Worm (Caenorhabditis elegans): ENCODE measurements around the gene T24E12.11.
A peak's percentile ranks its signal among the peaks of the same experiment; 100 is the strongest.

The T24E12.11 gene

DNA sequence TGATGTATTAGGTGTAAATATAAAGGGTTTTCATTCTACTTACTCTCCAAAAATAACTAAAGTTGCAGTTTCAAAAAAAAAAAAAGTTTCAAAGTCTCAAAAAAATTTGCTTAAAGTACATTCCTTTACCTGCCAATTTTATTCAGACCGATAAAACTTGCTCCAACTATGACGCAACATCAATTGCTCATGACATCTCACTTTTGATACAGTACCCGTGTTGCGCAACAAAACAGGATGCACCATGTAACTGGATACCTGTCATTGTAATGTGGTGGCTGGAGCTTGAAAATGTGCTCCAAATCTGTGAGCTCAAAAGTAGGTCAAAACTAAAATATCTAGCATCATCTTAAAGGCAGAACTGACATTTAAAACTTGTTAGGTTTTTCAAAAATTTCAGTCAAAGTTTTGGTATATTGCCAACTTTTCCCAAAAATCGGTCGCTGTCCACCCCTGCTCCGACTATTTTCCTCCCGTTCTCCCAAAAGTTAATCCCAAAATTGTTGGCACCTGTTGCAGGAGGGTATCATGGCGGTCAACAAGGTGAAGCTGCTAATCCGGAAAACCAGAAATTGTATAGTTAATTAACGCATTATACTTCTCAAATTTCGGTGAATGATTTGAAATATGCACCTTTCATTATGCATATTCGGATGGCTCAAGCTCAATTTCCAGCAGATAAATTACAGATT is 3.1 kb upstream of the T24E12.11 start, which contains the start of gene T24E12.2:
Gene T24E12.2 (plus strand): TSS at position 642 of the 692 bp plus-strand sequence.
- TF ChIP-seq snpc-4 (tag; optimal IDR thresholded peaks at IDR 0.05) = no peak
- TF ChIP-seq spr-3 (GFP tag; optimal IDR thresholded peaks at IDR 0.05) = no peak
- no peak for TF ChIP-seq nhr-77 (tag; optimal IDR thresholded peaks at IDR 0.05)
- TF ChIP-seq ZK337.2 (GFP tag; IDR thresholded peaks at IDR 0.05) = no peak
- TF ChIP-seq T26A8.4 (GFP tag; IDR thresholded peaks at IDR 0.05) = no peak
- TF ChIP-seq unc-39 (tag; optimal IDR thresholded peaks at IDR 0.05) = no peak
- no peak for TF ChIP-seq lin-38 (GFP tag; IDR thresholded peaks at IDR 0.05)
- no peak for TF ChIP-seq nhr-11 (tag; optimal IDR thresholded peaks at IDR 0.05)
- no peak for TF ChIP-seq lim-7 (GFP tag; IDR thresholded peaks at IDR 0.05)
- TF ChIP-seq daf-19 (GFP tag; conservative IDR thresholded peaks at IDR 0.05) = no peak
- no peak for TF ChIP-seq zag-1 (tag; optimal IDR thresholded peaks at IDR 0.05)
- no peak for TF ChIP-seq mxl-2 (GFP tag; conservative IDR thresholded peaks at IDR 0.05)
- no peak for TF ChIP-seq F37D6.2 (tag; optimal IDR thresholded peaks at IDR 0.05)
- no peak for TF ChIP-seq nhr-10 (tag; optimal IDR thresholded peaks at IDR 0.05)

DNA sequence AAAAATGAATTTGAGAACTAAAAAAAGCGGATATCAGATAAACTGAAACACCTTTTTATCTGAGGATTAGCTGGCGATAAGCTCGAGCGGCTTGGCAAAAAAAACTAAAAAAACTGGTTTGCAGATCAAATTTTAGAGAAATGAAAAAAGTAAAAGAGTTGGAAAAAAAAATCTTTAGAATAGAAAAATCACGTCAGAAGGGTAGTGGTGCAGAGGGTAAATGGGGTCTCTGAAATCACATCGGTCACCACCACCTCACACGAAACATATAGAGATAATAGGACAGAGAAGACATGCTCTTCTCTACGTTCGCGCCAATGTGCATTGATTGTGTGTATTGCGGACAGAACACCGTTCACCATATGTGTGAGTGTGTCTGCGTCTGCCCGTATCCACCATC is 1.9 kb upstream of the T24E12.11 start:
- TF ChIP-seq dve-1 (tag; optimal IDR thresholded peaks at IDR 0.05; ENCODE audit: insufficient read depth) (no peak), aha-1 (tag) (peak; percentile 74), hif-1 (tag; optimal IDR thresholded peaks at IDR 0.05) (no peak)

DNA sequence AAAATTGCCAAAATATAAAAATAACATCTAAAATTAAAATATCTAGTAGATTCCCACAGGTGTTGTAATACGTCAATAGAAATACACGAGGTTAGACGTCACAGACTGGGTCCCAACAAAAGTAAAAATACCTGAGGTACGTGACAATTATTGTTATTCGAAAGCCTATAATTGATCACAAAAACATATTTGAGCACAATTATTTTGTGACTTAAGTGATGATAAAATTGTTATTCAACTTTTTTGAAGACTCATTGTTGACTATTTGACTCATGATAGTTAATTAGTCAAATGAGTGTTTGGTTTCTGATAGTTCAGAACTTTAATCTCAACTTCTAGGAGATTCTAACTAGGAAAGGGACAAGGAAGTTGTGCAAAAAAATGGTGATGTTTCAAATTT is 1.6 kb downstream of the T24E12.11 start:
- TF ChIP-seq F37D6.2 (tag; optimal IDR thresholded peaks at IDR 0.05) (no peak), D1046.2 (GFP tag; IDR thresholded peaks at IDR 0.05) (no peak), F49E8.2 (tag; optimal IDR thresholded peaks at IDR 0.05; ENCODE audit: borderline replicate concordance) (no peak), zfp-2 (tag; optimal IDR thresholded peaks at IDR 0.05) (no peak), madf-5 (GFP tag; IDR thresholded peaks at IDR 0.05) (no peak), daf-8 (GFP tag; IDR thresholded peaks at IDR 0.05) (no peak), nhr-41 (GFP tag; IDR thresholded peaks at IDR 0.05) (no peak), unc-130 (GFP tag; optimal IDR thresholded peaks at IDR 0.05) (no peak), ces-1 (GFP tag; optimal IDR thresholded peaks at IDR 0.05) (no peak), T26A8.4 (GFP tag; IDR thresholded peaks at IDR 0.05) (no peak), dmd-6 (GFP tag; IDR thresholded peaks at IDR 0.05) (no peak), lin-15B (tag; optimal IDR thresholded peaks at IDR 0.05) (no peak), nhr-25 (tag; optimal IDR thresholded peaks at IDR 0.05; ENCODE audit: borderline replicate concordance, insufficient read depth) (no peak), skn-1 (tag; optimal IDR thresholded peaks at IDR 0.05) (no peak), daf-19 (GFP tag; conservative IDR thresholded peaks at IDR 0.05) (no peak), ceh-20 (GFP tag; IDR thresholded peaks at IDR 0.05) (no peak)

- no peak for TF ChIP-seq Y48G9A.11 (GFP tag; IDR thresholded peaks at IDR 0.05)
- no peak for TF ChIP-seq madf-5 (GFP tag; IDR thresholded peaks at IDR 0.05)
- no peak for TF ChIP-seq fos-1 (tag; optimal IDR thresholded peaks at IDR 0.05)
- no peak for TF ChIP-seq ceh-44 (GFP tag; IDR thresholded peaks at IDR 0.05)
- no peak for TF ChIP-seq nhr-11 (tag; optimal IDR thresholded peaks at IDR 0.05)
- TF ChIP-seq ceh-20 (GFP tag; IDR thresholded peaks at IDR 0.05) = no peak
- no peak for TF ChIP-seq dve-1 (tag; optimal IDR thresholded peaks at IDR 0.05; ENCODE audit: insufficient read depth)
- no peak for TF ChIP-seq zag-1 (tag; optimal IDR thresholded peaks at IDR 0.05)
- TF ChIP-seq lin-29 (GFP tag; IDR thresholded peaks at IDR 0.05) = no peak
Observed at ce11 chrII:3775719-3776118, 3.6 kb downstream of the T24E12.11 start, which contains the start of gene T24E12.3. T24E12.3 (plus strand) TSS chrII:3776019.

Data from whole organism, L4 larva.